Worm (Caenorhabditis elegans): ENCODE results near the gene F58H1.7.
A peak's percentile ranks its signal among the peaks of the same experiment; 100 is the strongest.

F58H1.7 gene

ce11 chrV:11942325-11942724 lies 22.3 kb downstream of the F58H1.7 start, which contains the start of gene F58H1.6:
Gene F58H1.6 (plus strand): TSS chrV:11942625.
- no peak for TF ChIP-seq T23F11.4 (GFP tag; optimal IDR thresholded peaks at IDR 0.05)
- no peak for TF ChIP-seq hlh-30 (tag; optimal IDR thresholded peaks at IDR 0.05; ENCODE audit: insufficient read depth)
- no peak for TF ChIP-seq hlh-6 (tag; optimal IDR thresholded peaks at IDR 0.05)
- TF ChIP-seq elt-2 (tag; optimal IDR thresholded peaks at IDR 0.05): no peak
- no peak for TF ChIP-seq npax-4 (tag; optimal IDR thresholded peaks at IDR 0.05)
- no peak for TF ChIP-seq ceh-30 (tag; optimal IDR thresholded peaks at IDR 0.05)
- no peak for TF ChIP-seq ceh-18 (tag; optimal IDR thresholded peaks at IDR 0.05)
- TF ChIP-seq lim-6 (tag; optimal IDR thresholded peaks at IDR 0.05): no peak
- no peak for TF ChIP-seq fkh-6 (tag; optimal IDR thresholded peaks at IDR 0.05)
- TF ChIP-seq nfya-1 (tag; optimal IDR thresholded peaks at IDR 0.05): no peak
- no peak for TF ChIP-seq pat-9 (tag; optimal IDR thresholded peaks at IDR 0.05)
- no peak for TF ChIP-seq pqm-1 (tag; optimal IDR thresholded peaks at IDR 0.05)
- no peak for TF ChIP-seq ceh-19 (GFP tag; optimal IDR thresholded peaks at IDR 0.05)
- TF ChIP-seq madf-2 (tag; optimal IDR thresholded peaks at IDR 0.05): no peak
- TF ChIP-seq ceh-45 (GFP tag; IDR thresholded peaks at IDR 0.05): no peak
- TF ChIP-seq rnt-1 (tag; optimal IDR thresholded peaks at IDR 0.05): no peak
- TF ChIP-seq nhr-232 (tag; optimal IDR thresholded peaks at IDR 0.05): no peak
- no peak for TF ChIP-seq unc-42 (tag; optimal IDR thresholded peaks at IDR 0.05)
- no peak for TF ChIP-seq pag-3 (tag; optimal IDR thresholded peaks at IDR 0.05; ENCODE audit: borderline replicate concordance)

ce11 chrV:11941664-11942063 lies 23.0 kb downstream of the F58H1.7 start:
- TF ChIP-seq elt-2 (tag; optimal IDR thresholded peaks at IDR 0.05): peak; percentile 92
- TF ChIP-seq C38D4.7 (GFP tag; optimal IDR thresholded peaks at IDR 0.05): no peak
- TF ChIP-seq hlh-30 (tag; optimal IDR thresholded peaks at IDR 0.05; ENCODE audit: insufficient read depth): no peak
- no peak for TF ChIP-seq ztf-16 (tag; optimal IDR thresholded peaks at IDR 0.05)
- TF ChIP-seq ama-1 (optimal IDR thresholded peaks at IDR 0.05): no peak
- no peak for TF ChIP-seq unc-55 (GFP tag; optimal IDR thresholded peaks at IDR 0.05)
- peak; percentile 34 for TF ChIP-seq pqm-1 (tag; optimal IDR thresholded peaks at IDR 0.05)
- peak; percentile 7 for TF ChIP-seq dve-1 (tag; optimal IDR thresholded peaks at IDR 0.05)
- no peak for TF ChIP-seq ref-2 (tag; optimal IDR thresholded peaks at IDR 0.05)

DNA sequence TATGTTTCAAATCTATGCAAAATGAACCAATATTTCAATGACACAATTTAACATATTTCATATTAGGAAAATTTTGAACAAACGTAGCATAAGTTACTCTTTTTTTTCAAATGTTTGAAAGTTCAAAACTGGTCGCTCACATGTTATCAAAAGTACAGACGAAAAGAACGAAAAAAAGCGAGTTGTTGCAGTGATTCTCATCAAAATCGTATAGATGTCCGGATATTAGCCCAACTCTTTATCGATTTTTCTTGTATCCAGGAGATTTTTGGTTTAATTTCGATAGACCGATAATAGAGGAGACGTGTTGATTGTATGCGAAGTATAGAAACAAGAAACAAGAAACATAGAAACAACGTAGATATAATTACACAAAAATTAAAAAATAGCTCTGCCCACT lies 24.3 kb downstream of the F58H1.7 start:
- no peak for TF ChIP-seq pqm-1 (tag; optimal IDR thresholded peaks at IDR 0.05)
- no peak for TF ChIP-seq fkh-6 (tag; optimal IDR thresholded peaks at IDR 0.05)
- TF ChIP-seq mec-3 (tag; optimal IDR thresholded peaks at IDR 0.05; ENCODE audit: borderline replicate concordance): no peak
- TF ChIP-seq ceh-19 (GFP tag; optimal IDR thresholded peaks at IDR 0.05): no peak
- no peak for TF ChIP-seq K02D7.2 (tag; optimal IDR thresholded peaks at IDR 0.05)
- no peak for TF ChIP-seq sdc-2 (tag; optimal IDR thresholded peaks at IDR 0.05)
- TF ChIP-seq ttx-3 (tag; optimal IDR thresholded peaks at IDR 0.05): no peak

DNA sequence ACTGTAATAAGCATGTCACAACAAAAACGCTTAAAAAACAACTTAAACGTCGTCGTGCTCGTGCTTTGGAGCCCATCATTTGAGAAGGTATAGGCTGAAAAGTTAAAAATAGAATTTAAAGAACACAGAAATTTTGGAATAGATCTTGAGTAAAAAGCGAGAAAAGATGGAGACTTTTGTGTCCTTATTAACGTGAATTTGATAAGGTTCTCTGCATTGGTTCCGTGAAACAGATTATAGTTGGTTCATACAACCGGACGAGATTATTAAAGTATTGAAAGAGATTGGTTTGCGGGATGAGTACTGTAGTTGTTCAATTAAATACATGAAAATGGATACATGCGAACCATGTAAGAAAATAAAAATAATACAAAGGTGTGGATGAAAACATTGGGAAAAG lies 26.9 kb downstream of the F58H1.7 start, which contains the start of gene gpla-1:
Gene gpla-1, minus strand, starts transcription at position 101 of the 400 bp plus-strand sequence.
- TF ChIP-seq zip-5 (tag; optimal IDR thresholded peaks at IDR 0.05) (no peak), nfya-1 (tag; optimal IDR thresholded peaks at IDR 0.05) (no peak), pag-3 (tag; optimal IDR thresholded peaks at IDR 0.05; ENCODE audit: borderline replicate concordance) (no peak), ama-1 (optimal IDR thresholded peaks at IDR 0.05) (no peak), ceh-22 (tag; optimal IDR thresholded peaks at IDR 0.05) (no peak), K02D7.2 (tag; optimal IDR thresholded peaks at IDR 0.05) (no peak), unc-42 (tag; optimal IDR thresholded peaks at IDR 0.05) (no peak), mec-3 (tag; optimal IDR thresholded peaks at IDR 0.05; ENCODE audit: borderline replicate concordance) (no peak), syd-9 (tag; optimal IDR thresholded peaks at IDR 0.05) (no peak), eyg-1 (tag; optimal IDR thresholded peaks at IDR 0.05) (no peak), Y22D7AL.16 (tag; optimal IDR thresholded peaks at IDR 0.05) (no peak), lim-6 (tag; optimal IDR thresholded peaks at IDR 0.05) (no peak), sox-4 (tag; optimal IDR thresholded peaks at IDR 0.05) (no peak), hlh-30 (tag; optimal IDR thresholded peaks at IDR 0.05; ENCODE audit: insufficient read depth) (no peak), C38D4.7 (GFP tag; optimal IDR thresholded peaks at IDR 0.05) (no peak), ahr-1 (tag; optimal IDR thresholded peaks at IDR 0.05) (no peak)

Measured in whole organism, late embryonic.